Worm (Caenorhabditis elegans): ENCODE results near the gene frh-1.

ce11 chrII:5933133-5933532, 15.9 kb downstream of the frh-1 start:
- no peak for TF ChIP-seq elt-2 (tag; optimal IDR thresholded peaks at IDR 0.05)
- TF ChIP-seq fkh-10 (GFP tag; optimal IDR thresholded peaks at IDR 0.05) = no peak
- TF ChIP-seq nhr-11 (tag; optimal IDR thresholded peaks at IDR 0.05) = no peak
- no peak for TF ChIP-seq nhr-12 (tag; optimal IDR thresholded peaks at IDR 0.05)
- TF ChIP-seq ztf-11 (tag; optimal IDR thresholded peaks at IDR 0.05) = no peak
- no peak for TF ChIP-seq unc-62 (GFP tag; optimal IDR thresholded peaks at IDR 0.05)
- no peak for TF ChIP-seq mdl-1 (tag; optimal IDR thresholded peaks at IDR 0.05)
